Fruit fly (Drosophila melanogaster) S2 (cell line): ENCODE measurements around the gene Pburs.

ENCODE experiments used
- CG8478 ChIP-seq: fragments of >200 bp; optimal IDR thresholded peaks from 2 replicates; lab custom pipeline; 2018
- CTCF ChIP-seq, 2 experiments: fragments of >200 bp; optimal IDR thresholded peaks; 2 replicates each; lab custom pipeline; 2018

DNA sequence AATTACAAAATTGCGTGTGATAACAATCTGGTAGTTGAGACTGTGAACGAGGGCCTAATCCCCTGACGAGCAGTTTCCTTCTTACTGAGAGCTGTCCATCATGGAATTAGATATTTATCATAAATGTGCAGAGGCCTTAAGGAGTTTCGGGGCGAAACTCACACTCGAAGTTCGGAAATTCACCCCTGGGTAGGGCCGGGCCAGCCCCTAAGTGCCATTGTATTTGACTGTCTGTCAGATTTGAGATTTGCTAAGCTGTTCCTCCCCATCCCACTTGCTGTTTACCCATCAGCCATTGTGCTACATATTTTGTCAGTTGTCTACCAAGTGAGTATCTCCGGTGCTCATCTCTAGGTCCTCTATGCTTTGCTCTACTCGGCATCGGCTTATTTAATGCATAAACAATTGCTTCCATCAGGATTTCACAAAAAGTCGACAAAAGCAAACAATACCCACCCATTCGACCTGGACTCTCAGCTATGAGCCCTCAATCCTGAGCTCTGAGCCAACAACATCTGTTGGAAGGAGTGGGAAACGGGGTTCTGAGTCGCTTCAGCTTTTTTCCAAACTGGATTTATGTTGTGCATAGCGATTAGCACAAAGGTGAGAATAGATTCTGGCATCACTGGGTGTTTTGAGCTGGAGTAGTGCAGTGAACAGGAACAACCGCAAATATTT lies 13.1 kb upstream of the Pburs start:
- TF ChIP-seq CG8478 (lab: Kevin White, UChicago) (no peak), CTCF (optimal IDR thresholded peaks at IDR 0.05; lab: Kevin White, UChicago) (no peak)
